Worm (Caenorhabditis elegans) whole organism, L1 larva: ENCODE data around the gene K02D10.1.
A peak's percentile ranks its signal among the peaks of the same experiment; 100 is the strongest.

ENCODE experiments used
- C04F5.9 ChIP-seq: sonication (generic microtip); optimal IDR thresholded peaks from 2 replicates; lab custom pipeline; 2016; ENCODE audit warnings: missing genetic modification characterization, missing compliant biosample characterization
- C16A3.4 ChIP-seq: fragments of 150-350 bp; optimal IDR thresholded peaks from 2 replicates; lab custom pipeline; 2014; ENCODE audit warnings: missing biosample characterization, missing genetic modification characterization
- C34B4.2 ChIP-seq: sonication (generic microtip); optimal IDR thresholded peaks from 2 replicates; lab custom pipeline; 2017; ENCODE audit warnings: mild to moderate bottlenecking, missing genetic modification characterization, missing compliant biosample characterization
- aha-1 ChIP-seq: fragments of 150-350 bp; optimal IDR thresholded peaks from 2 replicates; lab custom pipeline; 2014; ENCODE audit warnings: missing biosample characterization, missing genetic modification characterization
- aly-2 ChIP-seq: fragments of 150-350 bp; optimal IDR thresholded peaks from 2 replicates; lab custom pipeline; 2014; ENCODE audit warnings: missing biosample characterization, missing genetic modification characterization
- ama-1 ChIP-seq: fragments of 150-350 bp; optimal IDR thresholded peaks from 2 replicates; lab custom pipeline; 2014
- ceh-82 ChIP-seq, 3 experiments: fragments of 150-350 bp in 1 of 3; sonication (generic microtip) in 2 of 3; optimal IDR thresholded peaks; 2 replicates each; lab custom pipeline; 2014 to 2017; ENCODE audit warnings: missing biosample characterization in 3 of 3, missing genetic modification characterization in 3 of 3
- ceh-88 ChIP-seq: fragments of 200-800 bp; sonication (Bioruptor generic); IDR thresholded peaks from 2 replicates; pipeline ENCODE4 v1.3.6; 2022; ENCODE audit warnings: missing genetic modification characterization, missing compliant biosample characterization
- ces-1 ChIP-seq: fragments of 150-350 bp; optimal IDR thresholded peaks from 2 replicates; lab custom pipeline; 2014; ENCODE audit warnings: missing biosample characterization, missing genetic modification reagents, missing genetic modification characterization
- dpl-1 ChIP-seq, 3 experiments: fragments of 150-350 bp in 2 of 3; sonication (generic microtip) in 1 of 3; optimal IDR thresholded peaks; 2 replicates each; lab custom pipeline; 2014 to 2017; ENCODE audit warnings: missing biosample characterization in 3 of 3, missing genetic modification characterization in 3 of 3, missing genetic modification reagents in 3 of 3
- dsc-1 ChIP-seq: sonication (generic microtip); optimal IDR thresholded peaks from 2 replicates; lab custom pipeline; 2016; ENCODE audit warnings: mild to moderate bottlenecking, missing genetic modification characterization, missing compliant biosample characterization
- egl-13 ChIP-seq: sonication (generic microtip); optimal IDR thresholded peaks from 2 replicates; lab custom pipeline; 2016; ENCODE audit warnings: missing genotype, missing genetic modification reagents, missing genetic modification characterization, missing compliant biosample characterization
- elt-2 ChIP-seq: sonication (generic microtip); optimal IDR thresholded peaks from 2 replicates; lab custom pipeline; 2016; ENCODE audit warnings: missing genetic modification characterization, mild to moderate bottlenecking, inconsistent platforms, missing compliant biosample characterization, missing genetic modification reagents
- ets-5 ChIP-seq: fragments of 200-800 bp; sonication (Bioruptor generic); IDR thresholded peaks from 2 replicates; pipeline ENCODE4 v1.3.6; 2022; ENCODE audit warnings: missing genetic modification characterization, missing compliant biosample characterization
- fkh-4 ChIP-seq: sonication (generic microtip); optimal IDR thresholded peaks from 2 replicates; lab custom pipeline; 2016; ENCODE audit warnings: missing compliant biosample characterization, missing genetic modification characterization, borderline replicate concordance
- fkh-8 ChIP-seq: sonication (generic microtip); optimal IDR thresholded peaks from 2 replicates; lab custom pipeline; 2016; ENCODE audit warnings: mild to moderate bottlenecking, missing genetic modification characterization, missing compliant biosample characterization
- hlh-4 ChIP-seq: sonication (generic microtip); optimal IDR thresholded peaks from 2 replicates; lab custom pipeline; 2016; ENCODE audit warnings: mild to moderate bottlenecking, missing genetic modification characterization, missing compliant biosample characterization
- hpl-2 ChIP-seq: fragments of 150-350 bp; optimal IDR thresholded peaks from 2 replicates; lab custom pipeline; 2014; ENCODE audit warnings: missing biosample characterization, missing genetic modification reagents, missing genetic modification characterization
- irx-1 ChIP-seq: sonication (generic microtip); optimal IDR thresholded peaks from 2 replicates; lab custom pipeline; 2016; ENCODE audit warnings: missing genetic modification characterization, missing compliant biosample characterization
- jun-1 ChIP-seq: fragments of 150-350 bp; optimal IDR thresholded peaks from 2 replicates; lab custom pipeline; 2014; ENCODE audit warnings: missing biosample characterization, missing genetic modification reagents, missing genetic modification characterization
- lin-13 ChIP-seq: fragments of 150-350 bp; optimal IDR thresholded peaks from 2 replicates; lab custom pipeline; 2014; ENCODE audit warnings: missing biosample characterization, missing genetic modification reagents, missing genetic modification characterization
- lin-14 ChIP-seq: fragments of 200-800 bp; sonication (Bioruptor generic); optimal IDR thresholded peaks from 2 replicates; lab custom pipeline; 2018; ENCODE audit warnings: mild to moderate bottlenecking, missing genetic modification characterization, moderate library complexity, missing compliant biosample characterization
- lin-15B ChIP-seq: fragments of 150-350 bp; sonication (generic microtip); optimal IDR thresholded peaks from 3 replicates; lab custom pipeline; 2014; ENCODE audit warnings: missing biosample characterization, missing genetic modification characterization
- lin-35 ChIP-seq, 2 experiments: fragments of 150-350 bp; optimal IDR thresholded peaks; 2 replicates each; lab custom pipeline; 2014; ENCODE audit warnings: missing biosample characterization in 2 of 2, missing genetic modification characterization in 2 of 2, missing genetic modification reagents in 2 of 2
- lsy-2 ChIP-seq, 2 experiments: fragments of 150-350 bp; optimal IDR thresholded peaks; 2 replicates each; lab custom pipeline; 2014; ENCODE audit warnings: missing biosample characterization in 2 of 2, missing genetic modification characterization in 2 of 2
- mdl-1 ChIP-seq, 2 experiments: fragments of 150-350 bp; optimal IDR thresholded peaks; 2 replicates each; lab custom pipeline; 2014 to 2017; ENCODE audit warnings: missing biosample characterization in 2 of 2, missing genetic modification characterization in 2 of 2, inconsistent platforms in 1 of 2
- mef-2 ChIP-seq: fragments of 150-350 bp; optimal IDR thresholded peaks from 2 replicates; lab custom pipeline; 2014; ENCODE audit warnings: missing biosample characterization, missing genetic modification characterization
- mep-1 ChIP-seq: fragments of 150-350 bp; optimal IDR thresholded peaks from 2 replicates; lab custom pipeline; 2014; ENCODE audit warnings: missing biosample characterization, missing genetic modification characterization
- nhr-11 ChIP-seq: fragments of 150-350 bp; optimal IDR thresholded peaks from 2 replicates; lab custom pipeline; 2014; ENCODE audit warnings: missing biosample characterization, missing genetic modification characterization
- nhr-19 ChIP-seq: fragments of 200-800 bp; sonication (Bioruptor generic); conservative IDR thresholded peaks from 2 replicates; pipeline ENCODE4 v1.3.6; 2022; ENCODE audit warnings: missing genetic modification characterization, missing compliant biosample characterization
- nhr-20 ChIP-seq: sonication (generic microtip); optimal IDR thresholded peaks from 2 replicates; lab custom pipeline; 2016; ENCODE audit warnings: mild to moderate bottlenecking, missing genetic modification characterization, missing compliant biosample characterization
- nhr-237 ChIP-seq: fragments of 150-350 bp; optimal IDR thresholded peaks from 2 replicates; lab custom pipeline; 2014; ENCODE audit warnings: missing biosample characterization, missing genetic modification characterization
- nhr-47 ChIP-seq: sonication (generic microtip); optimal IDR thresholded peaks from 2 replicates; lab custom pipeline; 2016; ENCODE audit warnings: mild to moderate bottlenecking, missing genetic modification characterization, moderate library complexity, missing compliant biosample characterization
- nhr-71 ChIP-seq: sonication (generic microtip); optimal IDR thresholded peaks from 2 replicates; lab custom pipeline; 2016; ENCODE audit warnings: mild to moderate bottlenecking, missing genetic modification characterization, moderate library complexity, missing compliant biosample characterization
- nhr-77 ChIP-seq: fragments of 150-350 bp; optimal IDR thresholded peaks from 2 replicates; lab custom pipeline; 2014; ENCODE audit warnings: missing biosample characterization, missing genetic modification characterization
- nhr-90 ChIP-seq: sonication (generic microtip); optimal IDR thresholded peaks from 2 replicates; lab custom pipeline; 2016; ENCODE audit warnings: mild to moderate bottlenecking, missing genetic modification characterization, missing compliant biosample characterization; ENCODE audit not compliant: poor library complexity
- pax-3 ChIP-seq: fragments of 200-800 bp; sonication (Bioruptor generic); optimal IDR thresholded peaks from 2 replicates; lab custom pipeline; 2018; ENCODE audit warnings: mild to moderate bottlenecking, missing genetic modification characterization, moderate library complexity, missing compliant biosample characterization
- rnt-1 ChIP-seq: sonication (generic microtip); optimal IDR thresholded peaks from 2 replicates; lab custom pipeline; 2016; ENCODE audit warnings: mild to moderate bottlenecking, missing genetic modification characterization, moderate library complexity, missing compliant biosample characterization
- skn-1 ChIP-seq: fragments of 150-350 bp; optimal IDR thresholded peaks from 2 replicates; lab custom pipeline; 2014; ENCODE audit warnings: missing biosample characterization, missing genetic modification characterization
- snpc-4 ChIP-seq: fragments of 150-350 bp; optimal IDR thresholded peaks from 2 replicates; lab custom pipeline; 2014; ENCODE audit warnings: missing biosample characterization, missing genetic modification characterization
- snu-23 ChIP-seq: sonication (generic microtip); optimal IDR thresholded peaks from 2 replicates; lab custom pipeline; 2016; ENCODE audit warnings: missing genetic modification characterization, missing compliant biosample characterization
- sox-4 ChIP-seq: sonication (generic microtip); optimal IDR thresholded peaks from 2 replicates; lab custom pipeline; 2016; ENCODE audit warnings: missing genetic modification characterization, missing compliant biosample characterization
- sup-37 ChIP-seq: fragments of 200-800 bp; sonication (Bioruptor generic); optimal IDR thresholded peaks from 2 replicates; lab custom pipeline; 2018; ENCODE audit warnings: mild to moderate bottlenecking, missing genetic modification characterization, missing compliant biosample characterization
- swsn-7 ChIP-seq: sonication (generic microtip); optimal IDR thresholded peaks from 2 replicates; lab custom pipeline; 2016; ENCODE audit warnings: missing genetic modification characterization, missing compliant biosample characterization
- tbx-2 ChIP-seq: sonication (generic microtip); optimal IDR thresholded peaks from 2 replicates; lab custom pipeline; 2016; ENCODE audit warnings: missing genetic modification characterization, missing compliant biosample characterization
- unc-130 ChIP-seq: fragments of 150-350 bp; optimal IDR thresholded peaks from 2 replicates; lab custom pipeline; 2017; ENCODE audit warnings: missing biosample characterization, missing genetic modification characterization, inconsistent platforms
- unc-30 ChIP-seq: sonication (generic microtip); optimal IDR thresholded peaks from 2 replicates; lab custom pipeline; 2017; ENCODE audit warnings: missing biosample characterization, missing genetic modification characterization
- unc-62 ChIP-seq: fragments of 150-350 bp; optimal IDR thresholded peaks from 2 replicates; lab custom pipeline; 2014; ENCODE audit warnings: missing biosample characterization, missing genetic modification reagents, missing genetic modification characterization
- unc-98 ChIP-seq: fragments of 200-800 bp; sonication (Bioruptor generic); IDR thresholded peaks from 2 replicates; pipeline ENCODE4 v1.3.6; 2022; ENCODE audit warnings: missing genetic modification characterization, missing compliant biosample characterization
- vab-15 ChIP-seq: sonication (generic microtip); optimal IDR thresholded peaks from 2 replicates; lab custom pipeline; 2017; ENCODE audit warnings: missing genotype, mild to moderate bottlenecking, missing genetic modification characterization, missing compliant biosample characterization
- xbp-1 ChIP-seq: sonication (generic microtip); optimal IDR thresholded peaks from 2 replicates; lab custom pipeline; 2016; ENCODE audit warnings: missing genetic modification characterization, missing compliant biosample characterization
- zip-4 ChIP-seq: fragments of 200-800 bp; sonication (Bioruptor generic); optimal IDR thresholded peaks from 2 replicates; lab custom pipeline; 2018; ENCODE audit warnings: mild to moderate bottlenecking, missing genetic modification characterization, moderate library complexity, missing compliant biosample characterization
- ztf-11 ChIP-seq, 2 experiments: sonication (generic microtip); optimal IDR thresholded peaks; 2 replicates each; lab custom pipeline; 2016 to 2017; ENCODE audit warnings: missing genetic modification characterization in 2 of 2, missing biosample characterization in 1 of 2, missing compliant biosample characterization in 1 of 2
- ztf-4 ChIP-seq: fragments of 150-350 bp; optimal IDR thresholded peaks from 2 replicates; lab custom pipeline; 2014; ENCODE audit warnings: missing biosample characterization, missing genetic modification characterization

K02D10.1 gene

DNA sequence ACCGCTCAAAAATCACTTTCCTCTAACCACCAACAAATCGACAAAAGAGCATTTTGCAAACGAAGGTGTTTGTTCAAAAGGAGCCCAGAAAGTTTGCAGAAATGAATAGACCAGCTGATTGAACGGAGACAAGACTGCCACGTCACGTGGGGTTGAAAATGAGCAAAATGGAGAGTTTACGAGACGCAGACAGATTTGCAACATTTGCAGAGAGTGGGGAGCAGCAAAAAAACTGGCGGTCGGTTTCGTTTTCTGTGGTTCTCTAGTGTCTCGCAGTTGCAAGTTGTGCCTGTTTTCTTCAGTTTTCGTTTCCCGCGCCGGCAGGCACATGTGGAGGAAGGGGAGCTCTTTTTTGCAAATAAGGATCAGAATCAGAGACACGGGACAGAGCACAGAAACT, 16.1 kb downstream of the K02D10.1 start:
- peak; percentile 44 for TF ChIP-seq skn-1 (tag; lab: Kevin White, UChicago)
- TF ChIP-seq lin-13 (GFP tag; lab: Kevin White, UChicago), result peak; percentile 42
- peak; percentile 45 for TF ChIP-seq unc-130 (tag; lab: Kevin White, UChicago)
- no peak for TF ChIP-seq nhr-237 (tag; lab: Kevin White, UChicago)
- peak in 1 of 2 experiments; percentile 96 for TF ChIP-seq mdl-1 (tag; optimal IDR thresholded peaks at IDR 0.05; lab: Kevin White, UChicago)
- peak; percentile 54 for TF ChIP-seq irx-1
- peak; percentile 58; the same call in 1 of the 2 replicates for TF ChIP-seq nhr-19 (GFP tag; lab: Robert Waterston, UW)
- no peak for TF ChIP-seq hpl-2
- no peak for TF ChIP-seq lin-15B
- no peak for TF ChIP-seq ces-1 (GFP tag; lab: Kevin White, UChicago)
- peak; percentile 51 for TF ChIP-seq dsc-1 (tag; lab: Kevin White, UChicago)
- TF ChIP-seq ceh-88 (GFP tag; lab: Robert Waterston, UW), result 0 out of 2 replicates have a peak, but pooled peaks have one; percentile 24
- TF ChIP-seq unc-62, result no peak
- TF ChIP-seq hlh-4 (tag; lab: Kevin White, UChicago), result no peak
- peak; percentile 85 for TF ChIP-seq nhr-71 (tag; lab: Kevin White, UChicago)
- TF ChIP-seq nhr-11 (tag; lab: Kevin White, UChicago), result peak; percentile 20
- no peak for TF ChIP-seq mef-2 (tag; lab: Kevin White, UChicago)
- no peak for TF ChIP-seq unc-30 (tag; lab: Kevin White, UChicago)
- no peak for TF ChIP-seq ama-1 (lab: Kevin White, UChicago)
- TF ChIP-seq snpc-4, result peak; percentile 0
- TF ChIP-seq xbp-1, result peak; percentile 27
- TF ChIP-seq vab-15 (tag; lab: Kevin White, UChicago), result no peak
- peak; percentile 67 for TF ChIP-seq pax-3 (tag; lab: Kevin White, UChicago)
- TF ChIP-seq fkh-4 (tag; lab: Kevin White, UChicago), result no peak
- peak; percentile 63 for TF ChIP-seq jun-1 (tag; lab: Kevin White, UChicago)
- no peak for TF ChIP-seq ztf-11 (tag; optimal IDR thresholded peaks at IDR 0.05; lab: Kevin White, UChicago)
- peak; percentile 73 for TF ChIP-seq rnt-1 (tag; lab: Kevin White, UChicago)
- peak; percentile 81 for TF ChIP-seq fkh-8 (tag; lab: Kevin White, UChicago)
- peak; percentile 23 to 39 (median 32) for TF ChIP-seq dpl-1 (GFP tag; optimal IDR thresholded peaks at IDR 0.05; lab: Kevin White, UChicago)
- peak; percentile 39 for TF ChIP-seq egl-13 (tag; lab: Kevin White, UChicago)
- TF ChIP-seq snu-23, result peak; percentile 57
- peak in 2 of 3 experiments; percentile 16 to 54 for TF ChIP-seq ceh-82 (tag; optimal IDR thresholded peaks at IDR 0.05; lab: Kevin White, UChicago)
- TF ChIP-seq aly-2, result no peak
- 0 out of 2 replicates have a peak, but pooled peaks have one; percentile 36 for TF ChIP-seq unc-98 (GFP tag; lab: Robert Waterston, UW)
- TF ChIP-seq sox-4 (tag; lab: Kevin White, UChicago), result peak; percentile 33
- TF ChIP-seq lin-35 (GFP tag; optimal IDR thresholded peaks at IDR 0.05; lab: Kevin White, UChicago), result peak; percentile 48 to 62
- TF ChIP-seq lsy-2 (tag; optimal IDR thresholded peaks at IDR 0.05; lab: Kevin White, UChicago), result peak; percentile 42 to 81
- no peak for TF ChIP-seq ztf-4 (tag; lab: Kevin White, UChicago)
- TF ChIP-seq C16A3.4 (tag; lab: Kevin White, UChicago), result peak; percentile 29
- peak; percentile 91 for TF ChIP-seq lin-14 (GFP tag; lab: Kevin White, UChicago)
- peak; percentile 41 for TF ChIP-seq swsn-7 (tag; lab: Kevin White, UChicago)
- TF ChIP-seq C04F5.9 (tag; lab: Kevin White, UChicago), result no peak
- peak; percentile 69 for TF ChIP-seq nhr-20 (tag; lab: Kevin White, UChicago)
- TF ChIP-seq aha-1 (tag; lab: Kevin White, UChicago), result no peak
- no peak for TF ChIP-seq nhr-90
- peak; percentile 66 for TF ChIP-seq nhr-47 (tag; lab: Kevin White, UChicago)
- peak; percentile 59 for TF ChIP-seq mep-1 (tag; lab: Kevin White, UChicago)
- no peak for TF ChIP-seq zip-4 (GFP tag; lab: Kevin White, UChicago)
- no peak for TF ChIP-seq ets-5 (GFP tag; lab: Robert Waterston, UW)
- peak; percentile 36 for TF ChIP-seq elt-2 (tag; lab: Kevin White, UChicago)
- peak; percentile 70 for TF ChIP-seq tbx-2 (tag; lab: Kevin White, UChicago)
- TF ChIP-seq nhr-77 (tag; lab: Kevin White, UChicago), result peak; percentile 32
- TF ChIP-seq sup-37 (GFP tag; lab: Kevin White, UChicago), result peak; percentile 26
- no peak for TF ChIP-seq C34B4.2 (tag; lab: Kevin White, UChicago)
